Worm (Caenorhabditis elegans): ENCODE results near the gene F55G11.8.

- TF ChIP-seq ama-1 (optimal IDR thresholded peaks at IDR 0.05) = no peak
- no peak for TF ChIP-seq pha-4 (GFP tag; IDR thresholded peaks at IDR 0.05)
- TF ChIP-seq pha-4 (tag; optimal IDR thresholded peaks at IDR 0.05) = no peak
- no peak for TF ChIP-seq zfp-3 (GFP tag; conservative IDR thresholded peaks at IDR 0.05)
- no peak for TF ChIP-seq php-3 (GFP tag; IDR thresholded peaks at IDR 0.05)
- no peak for TF ChIP-seq jun-1 (tag; optimal IDR thresholded peaks at IDR 0.05)
- no peak for TF ChIP-seq unc-62 (GFP tag; optimal IDR thresholded peaks at IDR 0.05 in 1 of 2)
- no peak for TF ChIP-seq unc-62 (tag; optimal IDR thresholded peaks at IDR 0.05)
Observed at ce11 chrIV:12946488-12946887, 16.1 kb upstream of the F55G11.8 start, which contains the start of gene F55G11.1.

All from whole organism, L4 larva.